Fruit fly (Drosophila melanogaster): ENCODE data around the gene U4-U6-60K.

Gene U4-U6-60K

DNA sequence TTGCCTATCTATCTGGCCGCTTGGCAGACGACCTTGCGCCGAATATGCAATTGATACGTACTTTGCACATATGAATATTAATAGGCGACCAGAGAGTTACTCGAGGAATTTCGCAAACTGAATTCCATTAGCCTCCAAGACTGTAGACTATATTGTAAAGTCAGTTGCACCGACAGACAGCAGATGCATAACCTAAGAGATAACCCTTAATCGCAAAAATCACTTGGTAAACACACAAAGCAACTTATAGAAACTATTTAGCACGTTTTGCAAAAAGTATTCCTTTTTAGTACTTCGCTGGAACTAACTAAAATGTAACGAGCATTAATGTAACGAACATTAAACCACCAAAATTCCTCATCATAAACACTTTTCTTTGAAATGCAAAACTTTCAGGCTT lies 27.6 kb downstream of the U4-U6-60K start, which contains the start of gene CG6333:
CG6333 (minus strand) TSS at position 101 of the 400 bp plus-strand sequence.
- no peak for TF ChIP-seq CG15710 (tag; optimal IDR thresholded peaks at IDR 0.05)
- TF ChIP-seq D1 (tag; optimal IDR thresholded peaks at IDR 0.05): no peak
- TF ChIP-seq CG12605 (GFP tag; IDR thresholded peaks at IDR 0.05): no peak
- TF ChIP-seq CG34367 (tag; optimal IDR thresholded peaks at IDR 0.05): no peak
- no peak for TF ChIP-seq CG17806 (tag; optimal IDR thresholded peaks at IDR 0.05)
- no peak for TF ChIP-seq fd96Ca (GFP tag; IDR thresholded peaks at IDR 0.05)
- TF ChIP-seq CG9948 (tag; optimal IDR thresholded peaks at IDR 0.05): no peak
- no peak for TF ChIP-seq Ets98B (GFP tag; IDR thresholded peaks at IDR 0.05)
- TF ChIP-seq CG14655 (GFP tag; optimal IDR thresholded peaks at IDR 0.05): no peak

- TF ChIP-seq gl (tag; optimal IDR thresholded peaks at IDR 0.05) (peak; percentile 72), Pif1A (GFP tag; optimal IDR thresholded peaks at IDR 0.05) (peak; percentile 46), CG8159 (tag; optimal IDR thresholded peaks at IDR 0.05) (peak; percentile 50), EcR (GFP tag; optimal IDR thresholded peaks at IDR 0.05) (peak; percentile 50), CG14655 (GFP tag; optimal IDR thresholded peaks at IDR 0.05) (peak; percentile 7), CG4496 (GFP tag; IDR thresholded peaks at IDR 0.05) (0 out of 3 replicates have a peak, but pooled peaks have one; percentile 11), fd96Ca (GFP tag; IDR thresholded peaks at IDR 0.05) (no peak; the same call in 2 of the 3 replicates), CG32121 (GFP tag; IDR thresholded peaks at IDR 0.05) (peak; percentile 38), CG17806 (tag; optimal IDR thresholded peaks at IDR 0.05) (peak; percentile 20), Ets98B (GFP tag; IDR thresholded peaks at IDR 0.05) (no peak), CG34367 (tag; optimal IDR thresholded peaks at IDR 0.05) (peak; percentile 25), D1 (tag; optimal IDR thresholded peaks at IDR 0.05) (no peak), CG15710 (tag; optimal IDR thresholded peaks at IDR 0.05) (peak; percentile 26), CG10348 (GFP tag; IDR thresholded peaks at IDR 0.05) (no peak), Snoo (tag; optimal IDR thresholded peaks at IDR 0.05) (peak; percentile 59), CG9948 (tag; optimal IDR thresholded peaks at IDR 0.05) (peak; percentile 36), CG13204 (GFP tag; optimal IDR thresholded peaks at IDR 0.05) (no peak), CG12605 (GFP tag; IDR thresholded peaks at IDR 0.05) (no peak), Pif1B (GFP tag; optimal IDR thresholded peaks at IDR 0.05) (peak; percentile 43), CG8301 (tag; optimal IDR thresholded peaks at IDR 0.05) (peak; percentile 48), rn (GFP tag; IDR thresholded peaks at IDR 0.05) (no peak)
Observed at dm6 chr3L:17485280-17485792, 28.4 kb downstream of the U4-U6-60K start.

DNA sequence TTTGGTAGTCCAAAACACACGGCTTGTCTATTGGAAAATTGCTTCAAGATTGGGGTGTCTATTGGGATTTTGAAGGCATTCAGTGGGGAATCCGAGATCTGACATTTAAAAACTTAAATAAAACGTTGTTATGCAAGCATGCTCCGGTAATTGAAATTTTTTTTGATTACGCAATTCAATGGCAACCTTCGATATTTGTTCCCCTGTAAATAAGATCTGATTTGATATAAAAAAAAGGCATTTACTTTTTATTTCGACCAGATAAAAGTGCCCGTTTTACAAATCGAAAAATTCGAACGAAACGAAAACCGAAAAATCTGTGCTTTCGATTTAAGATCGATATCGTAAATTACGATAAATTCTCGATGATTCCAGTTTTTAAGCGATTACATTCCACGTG lies 34.9 kb downstream of the U4-U6-60K start, which contains the start of the genes CG13733 and qjt:
CG13733 (minus strand) TSS at position 101 of the 400 bp plus-strand sequence.
qjt (plus strand) TSS at position 271 of the 400 bp plus-strand sequence.
- TF ChIP-seq Snoo (tag; optimal IDR thresholded peaks at IDR 0.05) (no peak), D1 (tag; optimal IDR thresholded peaks at IDR 0.05) (no peak), Pif1A (GFP tag; optimal IDR thresholded peaks at IDR 0.05) (no peak), CG9948 (tag; optimal IDR thresholded peaks at IDR 0.05) (no peak), fd96Ca (GFP tag; IDR thresholded peaks at IDR 0.05) (no peak), CG8159 (tag; optimal IDR thresholded peaks at IDR 0.05) (no peak), CG10348 (GFP tag; IDR thresholded peaks at IDR 0.05) (no peak), EcR (GFP tag; optimal IDR thresholded peaks at IDR 0.05) (no peak), CG32121 (GFP tag; IDR thresholded peaks at IDR 0.05) (no peak), CG8301 (tag; optimal IDR thresholded peaks at IDR 0.05) (no peak), CG14655 (GFP tag; optimal IDR thresholded peaks at IDR 0.05) (no peak), CG12605 (GFP tag; IDR thresholded peaks at IDR 0.05) (no peak), Ets98B (GFP tag; IDR thresholded peaks at IDR 0.05) (no peak), CG17806 (tag; optimal IDR thresholded peaks at IDR 0.05) (no peak), CG13204 (GFP tag; optimal IDR thresholded peaks at IDR 0.05) (no peak), rn (GFP tag; IDR thresholded peaks at IDR 0.05) (no peak), CG34367 (tag; optimal IDR thresholded peaks at IDR 0.05) (no peak), CG15710 (tag; optimal IDR thresholded peaks at IDR 0.05) (no peak)

DNA sequence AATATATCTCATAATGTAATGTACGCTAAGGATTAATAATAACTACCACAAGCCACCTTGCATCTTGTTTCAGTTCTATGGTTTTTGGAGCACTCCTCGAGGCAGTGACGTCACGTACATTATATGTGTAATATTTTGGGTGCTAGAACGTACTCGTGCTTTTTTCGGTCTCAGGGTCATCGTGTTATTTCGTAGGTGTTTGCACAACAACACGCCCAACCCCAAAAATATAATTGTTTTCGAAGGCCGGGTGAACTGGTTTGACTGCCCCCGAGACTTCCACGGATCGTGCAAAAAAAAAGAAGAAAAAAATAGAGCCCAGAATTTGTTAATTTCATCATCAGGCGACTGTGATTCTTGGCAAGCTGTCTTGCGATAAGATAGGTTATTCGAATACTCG lies 37.2 kb downstream of the U4-U6-60K start:
- no peak for TF ChIP-seq fd96Ca (GFP tag; IDR thresholded peaks at IDR 0.05)
- no peak for TF ChIP-seq rn (GFP tag; IDR thresholded peaks at IDR 0.05)
- no peak for TF ChIP-seq gl (tag; optimal IDR thresholded peaks at IDR 0.05)
- no peak for TF ChIP-seq Pif1B (GFP tag; optimal IDR thresholded peaks at IDR 0.05)
- no peak for TF ChIP-seq CG17806 (tag; optimal IDR thresholded peaks at IDR 0.05)

dm6 chr3L:17475979-17476393 lies 37.7 kb downstream of the U4-U6-60K start, which contains the start of gene CG34250:
Gene CG34250 (plus strand): TSS chr3L:17476222.
- TF ChIP-seq CG8159 (tag; optimal IDR thresholded peaks at IDR 0.05): no peak
- no peak for TF ChIP-seq Pif1B (GFP tag; optimal IDR thresholded peaks at IDR 0.05)
- no peak for TF ChIP-seq CG15710 (tag; optimal IDR thresholded peaks at IDR 0.05)
- peak; percentile 82 for TF ChIP-seq D1 (tag; optimal IDR thresholded peaks at IDR 0.05)
- no peak for TF ChIP-seq CG32121 (GFP tag; IDR thresholded peaks at IDR 0.05)

DNA sequence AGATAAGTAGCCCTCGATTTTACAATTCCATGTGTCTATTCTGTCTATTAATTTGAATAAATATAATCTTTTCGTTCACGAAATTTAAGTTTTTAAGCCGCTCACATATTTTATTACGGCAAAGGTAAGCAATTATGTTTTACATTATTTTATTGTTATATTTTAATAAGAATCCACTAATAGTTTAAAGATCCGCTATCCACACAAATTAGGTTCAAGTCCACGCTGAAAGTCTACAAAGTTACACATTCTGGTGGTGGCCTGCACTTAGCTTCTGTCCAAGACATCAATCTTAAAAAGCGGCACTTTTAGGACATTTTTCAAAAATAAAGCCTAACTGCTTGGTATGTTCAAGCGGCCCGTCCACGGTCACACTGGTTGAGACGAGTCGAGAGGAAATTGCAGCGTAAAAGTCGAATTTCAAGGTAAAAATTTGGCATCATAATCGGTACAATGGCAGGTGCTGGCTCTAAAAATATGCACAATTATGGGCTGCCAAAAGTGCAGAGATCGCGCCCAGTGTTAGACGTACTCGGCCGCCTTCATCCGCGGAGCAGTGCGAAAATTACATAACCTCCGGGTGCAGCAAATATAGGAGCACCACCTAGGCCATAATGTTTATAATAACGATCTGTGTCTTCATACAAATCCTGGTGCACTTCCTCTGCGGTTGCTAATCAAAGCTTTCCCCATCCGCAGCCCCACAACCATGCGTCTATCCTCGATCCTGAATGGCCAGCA lies 38.8 kb downstream of the U4-U6-60K start, which contains the start of the genes UQCR-Q and CG46525:
UQCR-Q (plus strand) TSS at position 51 of the 741 bp plus-strand sequence.
CG46525 (plus strand) TSS at position 510 of the 741 bp plus-strand sequence.
- TF ChIP-seq CG12605 (GFP tag; IDR thresholded peaks at IDR 0.05): no peak
- peak; percentile 35 for TF ChIP-seq D1 (tag; optimal IDR thresholded peaks at IDR 0.05)

Measured in whole organism, pupa.